Worm (Caenorhabditis elegans) whole organism, L4 larva: ENCODE measurements around the gene frpr-13.

Experiments
- F26F4.8 ChIP-seq: fragments of 200-800 bp; sonication (Bioruptor generic); conservative IDR thresholded peaks from 2 replicates; pipeline ENCODE4 v1.3.6; 2022; ENCODE audit warnings: missing genetic modification characterization, missing compliant biosample characterization
- T20F7.1 ChIP-seq: fragments of 200-800 bp; sonication (Bioruptor generic); optimal IDR thresholded peaks from 2 replicates; lab custom pipeline; 2018; ENCODE audit warnings: mild to moderate bottlenecking, missing genetic modification characterization, missing compliant biosample characterization
- T26A8.4 ChIP-seq: fragments of 200-800 bp; sonication (Bioruptor generic); IDR thresholded peaks from 2 replicates; pipeline ENCODE4 v1.3.6; 2022; ENCODE audit warnings: missing genetic modification characterization, missing compliant biosample characterization
- Y105C5A.15 ChIP-seq: fragments of 200-800 bp; sonication (Bioruptor generic); IDR thresholded peaks from 2 replicates; pipeline ENCODE4 v1.3.6; 2022; ENCODE audit warnings: missing genetic modification characterization, missing compliant biosample characterization
- Y75B8A.6 ChIP-seq: fragments of 200-800 bp; sonication (Bioruptor generic); IDR thresholded peaks from 2 replicates; pipeline ENCODE4 v1.3.6; 2022; ENCODE audit warnings: missing genetic modification reagents, missing genetic modification characterization, missing compliant biosample characterization
- ZK546.5 ChIP-seq, 2 experiments: sonication (generic microtip); optimal IDR thresholded peaks; 2 replicates each; lab custom pipeline; 2017; ENCODE audit warnings: missing biosample characterization in 2 of 2, missing genetic modification characterization in 2 of 2
- aha-1 ChIP-seq: fragments of 150-350 bp; peaks from one replicate; lab custom pipeline; 2014; ENCODE audit warnings: missing biosample characterization, missing genetic modification characterization
- aly-2 ChIP-seq: sonication (generic microtip); optimal IDR thresholded peaks from 2 replicates; lab custom pipeline; 2018; ENCODE audit warnings: missing biosample characterization, missing genetic modification characterization
- ama-1 ChIP-seq: fragments of 150-350 bp; optimal IDR thresholded peaks from 2 replicates; lab custom pipeline; 2014; ENCODE audit warnings: inconsistent platforms, mixed read lengths
- ceh-20 ChIP-seq: fragments of 200-800 bp; sonication (Bioruptor generic); IDR thresholded peaks from 2 replicates; pipeline ENCODE4 v1.3.6; 2022; ENCODE audit warnings: missing genetic modification reagents, missing genetic modification characterization, missing compliant biosample characterization
- ceh-44 ChIP-seq: fragments of 200-800 bp; sonication (Bioruptor generic); IDR thresholded peaks from 2 replicates; pipeline ENCODE4 v1.3.6; 2022; ENCODE audit warnings: missing genetic modification reagents, missing genetic modification characterization, missing compliant biosample characterization
- ceh-62 ChIP-seq: sonication (generic microtip); optimal IDR thresholded peaks from 2 replicates; lab custom pipeline; 2017; ENCODE audit warnings: missing biosample characterization, missing genetic modification characterization
- ces-1 ChIP-seq: fragments of 150-350 bp; sonication (generic microtip); optimal IDR thresholded peaks from 4 replicates; lab custom pipeline; 2014; ENCODE audit warnings: missing biosample characterization, missing genetic modification reagents, missing genetic modification characterization
- ctbp-1 ChIP-seq: fragments of 200-800 bp; sonication (Bioruptor generic); IDR thresholded peaks from 2 replicates; pipeline ENCODE4 v1.3.6; 2022; ENCODE audit warnings: missing genetic modification reagents, missing genetic modification characterization, missing compliant biosample characterization
- daf-16 ChIP-seq, 3 experiments: sonication (generic microtip); optimal IDR thresholded peaks; 2 replicates each; lab custom pipeline; 2016 to 2017; ENCODE audit warnings: missing genetic modification characterization in 3 of 3, missing genetic modification reagents in 3 of 3, mild to moderate bottlenecking in 2 of 3, missing compliant biosample characterization in 2 of 3, missing biosample characterization in 1 of 3, moderate library complexity in 1 of 3
- daf-19 ChIP-seq: fragments of 200-800 bp; sonication (Bioruptor generic); conservative IDR thresholded peaks from 2 replicates; pipeline ENCODE4 v1.3.6; 2022; ENCODE audit warnings: missing genetic modification characterization, missing compliant biosample characterization
- daf-8 ChIP-seq: fragments of 200-800 bp; sonication (Bioruptor generic); IDR thresholded peaks from 2 replicates; pipeline ENCODE4 v1.3.6; 2022; ENCODE audit warnings: missing genetic modification characterization, missing compliant biosample characterization
- dmd-6 ChIP-seq: fragments of 200-800 bp; sonication (Bioruptor generic); IDR thresholded peaks from 2 replicates; pipeline ENCODE4 v1.3.6; 2022; ENCODE audit warnings: missing genetic modification reagents, missing genetic modification characterization, missing compliant biosample characterization
- duxl-1 ChIP-seq: sonication (generic microtip); optimal IDR thresholded peaks from 2 replicates; lab custom pipeline; 2016; ENCODE audit warnings: mild to moderate bottlenecking, missing genetic modification characterization, moderate library complexity, missing compliant biosample characterization; ENCODE audit not compliant: poor library complexity
- hif-1 ChIP-seq, 2 experiments: sonication (generic microtip); optimal IDR thresholded peaks; 2 replicates each; lab custom pipeline; 2016 to 2017; ENCODE audit warnings: missing compliant biosample characterization in 2 of 2, missing genetic modification characterization in 2 of 2, missing genetic modification reagents in 2 of 2, missing genotype in 2 of 2, mild to moderate bottlenecking in 1 of 2
- hlh-11 ChIP-seq: fragments of 200-800 bp; sonication (Bioruptor generic); optimal IDR thresholded peaks from 2 replicates; lab custom pipeline; 2018; ENCODE audit warnings: mild to moderate bottlenecking, missing genetic modification characterization, missing compliant biosample characterization
- hmg-1.1 ChIP-seq: fragments of 200-800 bp; sonication (Bioruptor generic); IDR thresholded peaks from 2 replicates; pipeline ENCODE4 v1.3.6; 2022; ENCODE audit warnings: missing genetic modification reagents, missing genetic modification characterization, missing compliant biosample characterization
- jun-1 ChIP-seq: fragments of 150-350 bp; optimal IDR thresholded peaks from 2 replicates; lab custom pipeline; 2014; ENCODE audit warnings: missing biosample characterization, missing genetic modification reagents, missing genetic modification characterization
- lin-15B ChIP-seq: fragments of 150-350 bp; sonication (generic microtip); optimal IDR thresholded peaks from 3 replicates; lab custom pipeline; 2014; ENCODE audit warnings: missing biosample characterization, missing genetic modification characterization
- lin-29 ChIP-seq: fragments of 200-800 bp; sonication (Bioruptor generic); IDR thresholded peaks from 2 replicates; pipeline ENCODE4 v1.3.6; 2022; ENCODE audit warnings: missing genetic modification reagents, missing genetic modification characterization, missing compliant biosample characterization
- lir-3 ChIP-seq: sonication (generic microtip); optimal IDR thresholded peaks from 2 replicates; lab custom pipeline; 2016; ENCODE audit warnings: mild to moderate bottlenecking, missing genetic modification characterization, missing compliant biosample characterization
- lsy-2 ChIP-seq, 2 experiments: fragments of 150-350 bp in 1 of 2; sonication (generic microtip) in 1 of 2; optimal IDR thresholded peaks; 2 replicates each; lab custom pipeline; 2014 to 2017; ENCODE audit warnings: missing biosample characterization in 2 of 2, missing genetic modification characterization in 2 of 2
- madf-5 ChIP-seq, 2 experiments: fragments of 200-800 bp; sonication (Bioruptor generic); IDR thresholded peaks; 2 replicates each; pipeline ENCODE4 v1.3.6; 2022; ENCODE audit warnings: missing compliant biosample characterization in 2 of 2, missing genetic modification characterization in 2 of 2
- madf-9 ChIP-seq: fragments of 200-800 bp; sonication (Bioruptor generic); conservative IDR thresholded peaks from 2 replicates; pipeline ENCODE4 v1.3.6; 2022; ENCODE audit warnings: missing genetic modification reagents, missing genetic modification characterization, missing compliant biosample characterization
- mep-1 ChIP-seq: fragments of 150-350 bp; sonication (generic microtip); optimal IDR thresholded peaks from 3 replicates; lab custom pipeline; 2014; ENCODE audit warnings: missing biosample characterization, missing genetic modification characterization
- mes-2 ChIP-seq: sonication (generic microtip); optimal IDR thresholded peaks from 2 replicates; lab custom pipeline; 2016; ENCODE audit warnings: missing genotype, mild to moderate bottlenecking, missing genetic modification characterization, missing compliant biosample characterization; ENCODE audit not compliant: poor library complexity, severe bottlenecking
- nhr-10 ChIP-seq: fragments of 150-350 bp; optimal IDR thresholded peaks from 2 replicates; lab custom pipeline; 2014; ENCODE audit warnings: missing biosample characterization, missing genetic modification characterization
- nhr-25 ChIP-seq: sonication (generic microtip); optimal IDR thresholded peaks from 2 replicates; lab custom pipeline; 2017; ENCODE audit warnings: missing genetic modification characterization, mild to moderate bottlenecking, missing compliant biosample characterization, antibody characterized with exemption, moderate library complexity, borderline replicate concordance; ENCODE audit not compliant: insufficient read depth
- nhr-28 ChIP-seq: fragments of 150-350 bp; optimal IDR thresholded peaks from 2 replicates; lab custom pipeline; 2014; ENCODE audit warnings: missing biosample characterization, missing genetic modification characterization
- nhr-41 ChIP-seq: fragments of 200-800 bp; sonication (Bioruptor generic); IDR thresholded peaks from 2 replicates; pipeline ENCODE4 v1.3.6; 2022; ENCODE audit warnings: missing genetic modification reagents, missing genetic modification characterization, missing compliant biosample characterization
- nhr-48 ChIP-seq: sonication (generic microtip); optimal IDR thresholded peaks from 2 replicates; lab custom pipeline; 2016; ENCODE audit warnings: mild to moderate bottlenecking, missing genetic modification characterization, missing compliant biosample characterization
- nhr-6 ChIP-seq: fragments of 150-350 bp; optimal IDR thresholded peaks from 2 replicates; lab custom pipeline; 2014; ENCODE audit warnings: missing biosample characterization, missing genetic modification characterization
- nhr-76 ChIP-seq: fragments of 150-350 bp; optimal IDR thresholded peaks from 2 replicates; lab custom pipeline; 2014; ENCODE audit warnings: missing biosample characterization, missing genetic modification characterization
- nhr-77 ChIP-seq: fragments of 150-350 bp; optimal IDR thresholded peaks from 2 replicates; lab custom pipeline; 2014; ENCODE audit warnings: missing biosample characterization, missing genetic modification characterization
- php-3 ChIP-seq: fragments of 200-800 bp; sonication (Bioruptor generic); IDR thresholded peaks from 2 replicates; pipeline ENCODE4 v1.3.6; 2022; ENCODE audit warnings: missing genetic modification reagents, missing genetic modification characterization, missing compliant biosample characterization
- rbr-2 ChIP-seq: sonication (generic microtip); optimal IDR thresholded peaks from 2 replicates; lab custom pipeline; 2016; ENCODE audit warnings: missing genotype, missing genetic modification characterization, missing compliant biosample characterization
- skn-1 ChIP-seq: fragments of 150-350 bp; optimal IDR thresholded peaks from 2 replicates; lab custom pipeline; 2014; ENCODE audit warnings: missing biosample characterization, missing genetic modification characterization
- spr-3 ChIP-seq: fragments of 200-800 bp; sonication (Bioruptor generic); optimal IDR thresholded peaks from 2 replicates; lab custom pipeline; 2018; ENCODE audit warnings: mild to moderate bottlenecking, missing genetic modification characterization, missing compliant biosample characterization
- unc-39 ChIP-seq: sonication (generic microtip); optimal IDR thresholded peaks from 2 replicates; lab custom pipeline; 2017; ENCODE audit warnings: missing biosample characterization, missing genetic modification characterization
- unc-62 ChIP-seq, 3 experiments: fragments of 150-350 bp in 1 of 3; sonication (generic microtip); optimal IDR thresholded peaks in 2 of 3; peaks in 1 of 3; 1 replicate in 1 of 3; 2 replicates in 2 of 3; lab custom pipeline; 2014 to 2017; ENCODE audit warnings: missing biosample characterization in 3 of 3, missing genetic modification characterization in 3 of 3, missing genetic modification reagents in 3 of 3, missing genotype in 1 of 3
- vab-7 ChIP-seq: fragments of 200-800 bp; sonication (Bioruptor generic); IDR thresholded peaks from 2 replicates; pipeline ENCODE4 v1.3.6; 2022; ENCODE audit warnings: missing genetic modification reagents, missing genetic modification characterization, missing compliant biosample characterization
- zag-1 ChIP-seq: fragments of 150-350 bp; optimal IDR thresholded peaks from 2 replicates; lab custom pipeline; 2014; ENCODE audit warnings: missing biosample characterization, missing genetic modification characterization
- zfp-3 ChIP-seq: fragments of 200-800 bp; sonication (Bioruptor generic); conservative IDR thresholded peaks from 2 replicates; pipeline ENCODE4 v1.3.6; 2022; ENCODE audit warnings: missing genetic modification reagents, missing genetic modification characterization, missing compliant biosample characterization

The frpr-13 gene

ce11 chrV:8936184-8936589, 37.3 kb downstream of the frpr-13 start, which contains the start of gene unc-23 (continued):
- TF ChIP-seq aly-2 (tag; lab: Kevin White, UChicago), result no peak
- no peak for TF ChIP-seq daf-19
- peak; percentile 88 for TF ChIP-seq nhr-25 (tag; lab: Kevin White, UChicago)
- TF ChIP-seq hlh-11 (tag; lab: Kevin White, UChicago), result peak; percentile 97
- TF ChIP-seq skn-1 (tag; lab: Kevin White, UChicago), result no peak
- peak; percentile 49; the same call in 1 of the 2 replicates for TF ChIP-seq vab-7 (GFP tag; lab: Robert Waterston, UW)
- peak; percentile 86 for TF ChIP-seq aha-1
- no peak for TF ChIP-seq Y105C5A.15 (GFP tag; lab: Robert Waterston, UW)
- peak; percentile 76 for TF ChIP-seq spr-3 (GFP tag; lab: Kevin White, UChicago)
- TF ChIP-seq, all 104 proteins: peak for 56

- TF ChIP-seq zfp-3 (GFP tag; lab: Robert Waterston, UW), result no peak
- no peak for TF ChIP-seq F26F4.8 (GFP tag; lab: Robert Waterston, UW)
- TF ChIP-seq vab-7 (GFP tag; lab: Robert Waterston, UW), result no peak
- no peak for TF ChIP-seq skn-1 (tag; lab: Kevin White, UChicago)
- no peak for TF ChIP-seq ces-1 (GFP tag; lab: Kevin White, UChicago)
- TF ChIP-seq T26A8.4 (GFP tag; lab: Robert Waterston, UW), result no peak
- TF ChIP-seq ceh-62 (tag; lab: Kevin White, UChicago), result no peak
- TF ChIP-seq lir-3, result no peak
- no peak for TF ChIP-seq madf-9 (GFP tag; lab: Robert Waterston, UW)
- no peak for TF ChIP-seq rbr-2 (tag; lab: Kevin White, UChicago)
- peak in 1 of 2 experiments; percentile 96 for TF ChIP-seq unc-62 (GFP tag; optimal IDR thresholded peaks at IDR 0.05 in 1 of 2; lab: Kevin White, UChicago)
- TF ChIP-seq unc-62 (tag; optimal IDR thresholded peaks at IDR 0.05; lab: Kevin White, UChicago), result no peak
- peak; percentile 8 for TF ChIP-seq ama-1 (lab: Kevin White, UChicago)
- TF ChIP-seq ceh-20 (GFP tag; lab: Robert Waterston, UW), result no peak
- peak; percentile 6 for TF ChIP-seq mep-1 (tag; lab: Kevin White, UChicago)
- no peak for TF ChIP-seq zag-1
- TF ChIP-seq nhr-77 (tag; lab: Kevin White, UChicago), result no peak
- peak; percentile 8; the same call in 1 of the 2 replicates for TF ChIP-seq dmd-6 (GFP tag; lab: Robert Waterston, UW)
- TF ChIP-seq nhr-28, result peak; percentile 10
- no peak for TF ChIP-seq nhr-48
- no peak for TF ChIP-seq Y75B8A.6 (GFP tag; lab: Robert Waterston, UW)
- TF ChIP-seq lin-15B, result no peak
- TF ChIP-seq jun-1 (tag; lab: Kevin White, UChicago), result no peak
- no peak for TF ChIP-seq nhr-76 (tag; lab: Kevin White, UChicago)
- TF ChIP-seq php-3 (GFP tag; lab: Robert Waterston, UW), result no peak
- TF ChIP-seq nhr-6 (tag; lab: Kevin White, UChicago), result no peak
- TF ChIP-seq madf-5 (GFP tag; IDR thresholded peaks at IDR 0.05; lab: Robert Waterston, UW), result no peak
- TF ChIP-seq hif-1 (tag; optimal IDR thresholded peaks at IDR 0.05; lab: Kevin White, UChicago), result no peak
- no peak for TF ChIP-seq hmg-1.1 (GFP tag; lab: Robert Waterston, UW)
- TF ChIP-seq ZK546.5 (tag; optimal IDR thresholded peaks at IDR 0.05; lab: Kevin White, UChicago), result no peak
- no peak for TF ChIP-seq ctbp-1 (GFP tag; lab: Robert Waterston, UW)
- TF ChIP-seq nhr-41 (GFP tag; lab: Robert Waterston, UW), result no peak
- no peak for TF ChIP-seq duxl-1 (tag; lab: Kevin White, UChicago)
- no peak for TF ChIP-seq daf-8 (GFP tag; lab: Robert Waterston, UW)
- TF ChIP-seq mes-2 (tag; lab: Kevin White, UChicago), result no peak
- no peak for TF ChIP-seq unc-39 (tag; lab: Kevin White, UChicago)
- TF ChIP-seq ceh-44, result no peak
- TF ChIP-seq T20F7.1 (GFP tag; lab: Kevin White, UChicago), result no peak
- peak in 1 of 2 experiments; percentile 32 for TF ChIP-seq lsy-2 (tag; optimal IDR thresholded peaks at IDR 0.05; lab: Kevin White, UChicago)
- TF ChIP-seq daf-16 (GFP tag; optimal IDR thresholded peaks at IDR 0.05; lab: Kevin White, UChicago), result peak in 1 of 2 experiments; percentile 83
- peak; percentile 24 for TF ChIP-seq daf-16 (tag; optimal IDR thresholded peaks at IDR 0.05; lab: Kevin White, UChicago)
- no peak for TF ChIP-seq lin-29 (GFP tag; lab: Robert Waterston, UW)
- no peak for TF ChIP-seq nhr-10 (tag; lab: Kevin White, UChicago)
These were observed 38.1 kb downstream of the frpr-13 start for ce11 chrV:8936791-8937475.
